Worm (Caenorhabditis elegans): ENCODE measurements around the gene nlp-78.

nlp-78 gene

DNA sequence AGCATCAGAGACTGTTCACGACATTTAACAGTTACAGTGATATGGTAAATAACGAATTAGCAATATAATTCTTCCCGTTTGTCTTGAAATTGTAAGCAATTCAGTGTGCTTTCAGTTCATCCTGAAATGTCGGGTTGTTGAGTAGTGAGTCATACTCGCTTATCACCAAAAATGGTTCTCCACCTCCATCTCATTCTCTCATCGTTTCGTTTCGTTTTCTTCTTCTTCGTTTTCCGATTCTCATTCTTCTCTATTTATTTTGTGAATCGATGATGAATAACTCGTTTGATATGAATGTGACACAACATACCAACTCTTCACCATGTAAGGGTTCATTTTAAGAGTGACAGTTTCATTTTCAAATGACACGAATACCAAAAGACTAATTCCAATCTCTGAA lies 19.6 kb upstream of the nlp-78 start:
- TF ChIP-seq dox-1 (GFP tag; IDR thresholded peaks at IDR 0.05), result peak; percentile 16; the same call in 1 of the 2 replicates
- peak; percentile 84 for TF ChIP-seq nhr-80 (tag; optimal IDR thresholded peaks at IDR 0.05)
- no peak for TF ChIP-seq C17E4.6 (GFP tag; IDR thresholded peaks at IDR 0.05)
- peak; percentile 33 for TF ChIP-seq ets-4 (GFP tag; optimal IDR thresholded peaks at IDR 0.05)
- TF ChIP-seq F52B5.7 (tag; optimal IDR thresholded peaks at IDR 0.05), result no peak

DNA sequence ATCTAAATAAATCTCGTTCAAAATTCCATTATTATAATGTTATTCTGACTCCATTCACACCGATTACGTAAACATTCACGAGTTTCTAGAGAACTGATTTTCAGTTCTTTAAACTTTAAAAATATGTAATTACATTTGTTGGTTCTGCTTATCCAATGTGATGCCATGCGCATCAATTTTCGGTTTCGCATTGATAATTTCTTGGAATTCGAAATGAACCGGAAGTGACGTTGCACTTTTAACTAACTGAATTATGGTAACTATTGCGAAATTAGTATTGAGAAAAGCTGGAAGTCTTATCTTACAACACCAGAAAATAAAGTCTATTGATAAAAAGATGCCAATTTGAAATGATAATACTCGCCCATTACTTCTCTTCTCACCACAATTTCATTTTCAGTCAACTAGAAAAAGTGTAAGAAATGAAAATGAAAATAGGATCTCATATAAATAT lies 18.2 kb upstream of the nlp-78 start:
- TF ChIP-seq unc-62 (GFP tag; optimal IDR thresholded peaks at IDR 0.05) (peak; percentile 7), B0336.3 (GFP tag; IDR thresholded peaks at IDR 0.05) (no peak), nhr-27 (tag; optimal IDR thresholded peaks at IDR 0.05) (no peak), cebp-1 (GFP tag; IDR thresholded peaks at IDR 0.05) (peak; percentile 85), cebp-1 (tag; optimal IDR thresholded peaks at IDR 0.05) (peak; percentile 93), lin-40 (tag; optimal IDR thresholded peaks at IDR 0.05) (peak; percentile 10), atf-7 (tag; optimal IDR thresholded peaks at IDR 0.05) (peak; percentile 34), nhr-80 (tag; optimal IDR thresholded peaks at IDR 0.05) (peak; percentile 57), attf-3 (GFP tag; conservative IDR thresholded peaks at IDR 0.05) (no peak), ama-1 (optimal IDR thresholded peaks at IDR 0.05) (no peak), ama-1 (GFP tag; optimal IDR thresholded peaks at IDR 0.05) (peak in 1 of 2 experiments; percentile 7), unc-130 (GFP tag; optimal IDR thresholded peaks at IDR 0.05) (no peak)

DNA sequence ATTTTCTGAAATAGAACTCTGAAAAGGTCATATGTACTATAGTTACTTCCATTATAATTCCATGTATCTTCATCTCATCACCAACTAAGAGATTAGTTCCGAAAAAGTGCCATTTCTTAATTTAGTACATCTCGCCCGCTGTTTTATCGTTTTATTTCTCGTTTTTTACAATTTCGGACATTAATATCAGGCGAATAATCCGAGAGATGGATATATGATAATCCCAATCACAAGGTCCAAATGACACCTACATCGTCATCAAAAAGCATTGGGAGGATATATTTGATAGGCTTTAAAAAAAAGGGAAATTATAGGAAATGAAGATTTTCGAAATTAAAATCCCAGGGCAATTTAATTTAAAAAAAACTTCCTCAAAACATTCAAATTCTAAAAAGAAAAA lies 15.6 kb upstream of the nlp-78 start:
- TF ChIP-seq nhr-80 (tag; optimal IDR thresholded peaks at IDR 0.05) (no peak), lin-26 (GFP tag; IDR thresholded peaks at IDR 0.05) (no peak), lsl-1 (GFP tag; optimal IDR thresholded peaks at IDR 0.05) (no peak), chd-7 (tag; optimal IDR thresholded peaks at IDR 0.05) (no peak), ZK185.1 (tag; optimal IDR thresholded peaks at IDR 0.05; ENCODE audit: poor library complexity, severe bottlenecking) (peak; percentile 42), ztf-6 (GFP tag; IDR thresholded peaks at IDR 0.05) (no peak), Y53G8AR.9 (GFP tag; conservative IDR thresholded peaks at IDR 0.05) (no peak), somi-1 (GFP tag; optimal IDR thresholded peaks at IDR 0.05) (no peak), ztf-3 (GFP tag; optimal IDR thresholded peaks at IDR 0.05) (no peak)

DNA sequence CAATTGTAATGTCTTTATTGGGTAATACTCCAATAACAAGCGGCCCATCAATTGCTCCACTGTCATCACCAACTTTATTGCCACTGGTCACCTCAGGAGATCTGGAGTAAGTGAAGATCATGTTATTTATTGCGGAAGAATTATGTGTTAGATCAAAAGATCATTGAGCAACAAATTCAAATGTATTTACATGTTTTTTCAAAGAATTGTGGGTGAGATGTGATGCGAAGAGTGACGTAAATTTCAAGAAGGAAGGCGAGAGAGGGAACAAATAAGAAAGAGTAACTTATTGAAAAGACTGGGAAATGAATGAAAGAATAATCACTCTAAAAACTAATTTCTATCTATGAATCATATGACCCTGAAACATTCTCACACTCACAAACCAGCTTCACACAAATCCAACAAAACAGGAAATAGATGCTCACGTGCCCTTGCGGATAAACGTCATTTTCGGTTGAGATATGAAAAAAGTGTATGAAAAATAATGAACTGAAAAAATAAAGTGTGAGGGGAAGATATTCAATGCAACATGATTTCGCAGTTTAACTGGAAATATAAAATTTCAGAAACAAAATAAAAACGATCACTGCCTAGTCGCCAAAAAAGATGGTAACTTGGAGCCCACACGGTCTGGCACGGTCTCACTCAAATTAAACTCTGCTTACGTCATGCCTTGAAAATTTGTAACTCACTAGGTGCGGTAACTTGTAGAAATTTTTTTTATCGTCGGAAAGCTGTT lies 15.0 kb upstream of the nlp-78 start:
- TF ChIP-seq Y56A3A.18 (GFP tag; IDR thresholded peaks at IDR 0.05) (no peak), sea-2 (GFP tag; IDR thresholded peaks at IDR 0.05) (no peak), lsl-1 (GFP tag; optimal IDR thresholded peaks at IDR 0.05) (no peak), ceh-100 (GFP tag; IDR thresholded peaks at IDR 0.05) (no peak), mel-28 (tag; optimal IDR thresholded peaks at IDR 0.05; ENCODE audit: borderline replicate concordance) (no peak), F33H1.4 (GFP tag; IDR thresholded peaks at IDR 0.05) (no peak), rcor-1 (GFP tag; IDR thresholded peaks at IDR 0.05) (no peak), repo-1 (tag; optimal IDR thresholded peaks at IDR 0.05) (no peak), ztf-6 (GFP tag; IDR thresholded peaks at IDR 0.05) (no peak), F22D6.2 (tag; optimal IDR thresholded peaks at IDR 0.05) (no peak), egl-18 (GFP tag; IDR thresholded peaks at IDR 0.05) (no peak)

DNA sequence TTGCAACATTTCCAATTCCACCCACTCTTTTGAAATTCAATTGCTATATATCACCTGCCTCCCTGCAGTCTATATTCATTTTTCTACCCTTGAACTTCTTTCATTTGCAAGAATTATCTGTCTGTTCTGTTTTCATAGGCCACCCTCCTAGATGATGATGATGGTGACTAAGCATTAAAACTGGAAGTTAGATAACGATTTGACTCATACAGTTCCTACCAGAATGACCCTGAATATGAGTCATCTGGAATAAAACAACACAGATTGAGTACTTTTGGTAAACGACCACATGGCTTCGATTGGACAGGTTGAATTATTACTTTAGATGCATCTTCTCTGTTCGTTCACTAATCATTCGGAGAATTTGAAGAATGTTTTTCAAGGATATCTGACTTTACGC lies 11.6 kb upstream of the nlp-78 start:
- TF ChIP-seq nfya-2 (GFP tag; IDR thresholded peaks at IDR 0.05) (no peak), mes-4 (tag; optimal IDR thresholded peaks at IDR 0.05) (no peak), xnd-1 (tag; optimal IDR thresholded peaks at IDR 0.05) (no peak), efl-1 (GFP tag; optimal IDR thresholded peaks at IDR 0.05) (no peak), madf-8 (GFP tag; conservative IDR thresholded peaks at IDR 0.05) (no peak), ceh-58 (GFP tag; IDR thresholded peaks at IDR 0.05) (no peak), nhr-179 (tag; optimal IDR thresholded peaks at IDR 0.05) (no peak), T07F8.4 (tag; optimal IDR thresholded peaks at IDR 0.05) (no peak), die-1 (tag; optimal IDR thresholded peaks at IDR 0.05) (no peak), nfya-1 (tag; optimal IDR thresholded peaks at IDR 0.05; ENCODE audit: borderline replicate concordance, insufficient read depth) (no peak), B0035.1 (tag; optimal IDR thresholded peaks at IDR 0.05) (no peak), cebp-1 (GFP tag; IDR thresholded peaks at IDR 0.05) (no peak), cebp-1 (tag; optimal IDR thresholded peaks at IDR 0.05) (no peak), F33H1.4 (GFP tag; IDR thresholded peaks at IDR 0.05) (no peak)
